Fruit fly (Drosophila melanogaster) whole organism, prepupa: ENCODE data around the gene CG12448.

Experiments used
- Blimp-1 ChIP-seq: fragments of 200-800 bp; sonication (Bioruptor generic); optimal IDR thresholded peaks from 3 replicates; lab custom pipeline; 2017; ENCODE audit warnings: missing biosample characterization, missing genetic modification characterization, mild to moderate bottlenecking, moderate library complexity, missing genetic modification reagents
- CG10669 ChIP-seq: fragments of 200-800 bp; sonication (Bioruptor generic); optimal IDR thresholded peaks from 3 replicates; lab custom pipeline; 2018; ENCODE audit warnings: missing biosample characterization, mild to moderate bottlenecking, missing genetic modification characterization, moderate library complexity
- CG11762 ChIP-seq: fragments of 200-800 bp; sonication (Bioruptor generic); optimal IDR thresholded peaks from 3 replicates; lab custom pipeline; 2016; ENCODE audit warnings: missing biosample characterization, missing genetic modification characterization; ENCODE audit not compliant: insufficient read depth
- CG11902 ChIP-seq: fragments of 200-800 bp; sonication (Bioruptor generic); optimal IDR thresholded peaks from 3 replicates; lab custom pipeline; 2016; ENCODE audit warnings: missing biosample characterization, missing genetic modification characterization
- CG1621 ChIP-seq: fragments of 200-800 bp; sonication (Bioruptor generic); optimal IDR thresholded peaks from 3 replicates; lab custom pipeline; 2018; ENCODE audit warnings: missing biosample characterization, mild to moderate bottlenecking, missing genetic modification characterization
- CG16779 ChIP-seq: fragments of 200-800 bp; sonication (Bioruptor generic); optimal IDR thresholded peaks from 3 replicates; lab custom pipeline; 2017; ENCODE audit warnings: missing biosample characterization, mild to moderate bottlenecking, missing genetic modification characterization
- CG3032 ChIP-seq: fragments of 200-800 bp; optimal IDR thresholded peaks from 2 replicates; lab custom pipeline; 2019; ENCODE audit warnings: missing biosample characterization, mild to moderate bottlenecking, missing genetic modification characterization, moderate library complexity
- CG34406 ChIP-seq: fragments of 200-800 bp; sonication (Bioruptor generic); optimal IDR thresholded peaks from 3 replicates; lab custom pipeline; 2016; ENCODE audit warnings: missing biosample characterization, missing genetic modification characterization
- CG3919 ChIP-seq: fragments of 200-800 bp; sonication (Bioruptor generic); optimal IDR thresholded peaks from 3 replicates; lab custom pipeline; 2016; ENCODE audit warnings: missing biosample characterization, missing genetic modification characterization
- CG4318 ChIP-seq: fragments of 200-800 bp; sonication (Bioruptor generic); optimal IDR thresholded peaks from 3 replicates; lab custom pipeline; 2017; ENCODE audit warnings: missing biosample characterization, mild to moderate bottlenecking, missing genetic modification characterization
- CG6276 ChIP-seq: fragments of 200-800 bp; sonication (Bioruptor generic); optimal IDR thresholded peaks from 2 replicates; lab custom pipeline; 2017; ENCODE audit warnings: missing biosample characterization, mild to moderate bottlenecking, missing genetic modification characterization
- CG6792 ChIP-seq: fragments of 200-800 bp; sonication (Bioruptor generic); optimal IDR thresholded peaks from 3 replicates; lab custom pipeline; 2016; ENCODE audit warnings: missing biosample characterization, missing genetic modification characterization
- CG6808 ChIP-seq: fragments of 200-800 bp; sonication (Bioruptor generic); optimal IDR thresholded peaks from 3 replicates; lab custom pipeline; 2017; ENCODE audit warnings: missing biosample characterization, missing genetic modification characterization, mild to moderate bottlenecking, moderate library complexity, missing genetic modification reagents
- CG6854 ChIP-seq: fragments of 200-800 bp; sonication (Bioruptor generic); optimal IDR thresholded peaks from 2 replicates; lab custom pipeline; 2017; ENCODE audit warnings: missing biosample characterization, mild to moderate bottlenecking, missing genetic modification characterization
- CG7368 ChIP-seq: fragments of 200-800 bp; sonication (Bioruptor generic); optimal IDR thresholded peaks from 3 replicates; lab custom pipeline; 2016; ENCODE audit warnings: missing biosample characterization, missing genetic modification characterization
- CG8119 ChIP-seq: fragments of 200-800 bp; sonication (Bioruptor generic); IDR thresholded peaks from 3 replicates; pipeline ENCODE4 v1.3.6; 2022; ENCODE audit warnings: missing biosample characterization, missing genetic modification characterization
- CG8319 ChIP-seq: fragments of 200-800 bp; sonication (Bioruptor generic); optimal IDR thresholded peaks from 3 replicates; lab custom pipeline; 2016; ENCODE audit warnings: missing biosample characterization, missing genetic modification characterization
- CG8632 ChIP-seq: fragments of 200-800 bp; sonication (Bioruptor generic); optimal IDR thresholded peaks from 3 replicates; lab custom pipeline; 2016; ENCODE audit warnings: missing biosample characterization, missing genetic modification characterization
- Eip75B ChIP-seq: fragments of 200-800 bp; sonication (Bioruptor generic); optimal IDR thresholded peaks from 3 replicates; lab custom pipeline; 2016; ENCODE audit warnings: missing biosample characterization, missing genetic modification characterization
- Eip78C ChIP-seq: fragments of 200-800 bp; sonication (Bioruptor generic); peaks from one replicate; lab custom pipeline; 2016; ENCODE audit warnings: missing biosample characterization, missing genetic modification characterization
- Eip93F ChIP-seq: fragments of 200-800 bp; sonication (Bioruptor generic); optimal IDR thresholded peaks from 2 replicates; lab custom pipeline; 2016; ENCODE audit warnings: missing biosample characterization, mild to moderate bottlenecking, missing genetic modification characterization
- Ets21C ChIP-seq: fragments of 200-800 bp; sonication (Bioruptor generic); optimal IDR thresholded peaks from 3 replicates; lab custom pipeline; 2016; ENCODE audit warnings: missing biosample characterization, missing genetic modification characterization
- Ets96B ChIP-seq: fragments of 200-800 bp; optimal IDR thresholded peaks from 2 replicates; lab custom pipeline; 2019; ENCODE audit warnings: missing biosample characterization, mild to moderate bottlenecking, missing genetic modification characterization, moderate library complexity
- Gug ChIP-seq: fragments of 200-800 bp; sonication (Bioruptor generic); IDR thresholded peaks from 2 replicates; pipeline ENCODE4 v1.3.6; 2022; ENCODE audit warnings: missing biosample characterization, missing genetic modification characterization
- Hr38 ChIP-seq: sonication (Bioruptor generic); optimal IDR thresholded peaks from 2 replicates; lab custom pipeline; 2016; ENCODE audit warnings: missing biosample characterization, missing genetic modification characterization
- Hr39 ChIP-seq: fragments of 200-800 bp; sonication (Bioruptor generic); optimal IDR thresholded peaks from 2 replicates; lab custom pipeline; 2016; ENCODE audit warnings: missing biosample characterization, missing genetic modification characterization
- Hr4 ChIP-seq: fragments of 200-800 bp; sonication (Bioruptor generic); optimal IDR thresholded peaks from 3 replicates; lab custom pipeline; 2016; ENCODE audit warnings: missing biosample characterization, missing genetic modification characterization
- Lpt ChIP-seq: fragments of 200-800 bp; sonication (Bioruptor generic); optimal IDR thresholded peaks from 3 replicates; lab custom pipeline; 2016; ENCODE audit warnings: missing biosample characterization, missing genetic modification characterization
- Met ChIP-seq: fragments of 200-800 bp; sonication (Bioruptor generic); optimal IDR thresholded peaks from 3 replicates; lab custom pipeline; 2016; ENCODE audit warnings: missing biosample characterization, missing genetic modification characterization
- OdsH ChIP-seq: fragments of 200-800 bp; sonication (Bioruptor generic); optimal IDR thresholded peaks from 3 replicates; lab custom pipeline; 2016; ENCODE audit warnings: missing biosample characterization, missing genetic modification characterization
- Smox ChIP-seq: fragments of 200-800 bp; sonication (Bioruptor generic); optimal IDR thresholded peaks from 3 replicates; lab custom pipeline; 2016; ENCODE audit warnings: missing biosample characterization, missing genetic modification characterization
- Sox14 ChIP-seq: fragments of 200-800 bp; sonication (Bioruptor generic); optimal IDR thresholded peaks from 3 replicates; lab custom pipeline; 2016; ENCODE audit warnings: missing biosample characterization, missing genetic modification characterization
- achi ChIP-seq: fragments of 200-800 bp; sonication (Bioruptor generic); optimal IDR thresholded peaks from 3 replicates; lab custom pipeline; 2016; ENCODE audit warnings: missing biosample characterization, missing genetic modification characterization
- cyc ChIP-seq: fragments of 200-800 bp; sonication (Bioruptor generic); optimal IDR thresholded peaks from 3 replicates; lab custom pipeline; 2016; ENCODE audit warnings: missing biosample characterization, missing genetic modification characterization
- dsx ChIP-seq: fragments of 200-800 bp; optimal IDR thresholded peaks from 3 replicates; lab custom pipeline; 2019; ENCODE audit warnings: missing biosample characterization, mild to moderate bottlenecking, missing genetic modification characterization, moderate library complexity; ENCODE audit not compliant: poor library complexity, severe bottlenecking
- esn ChIP-seq: fragments of 200-800 bp; sonication (Bioruptor generic); optimal IDR thresholded peaks from 2 replicates; lab custom pipeline; 2016; ENCODE audit warnings: missing biosample characterization, mild to moderate bottlenecking, missing genetic modification characterization, moderate library complexity
- fd59A ChIP-seq: fragments of 200-800 bp; sonication (Bioruptor generic); optimal IDR thresholded peaks from 2 replicates; lab custom pipeline; 2017; ENCODE audit warnings: missing biosample characterization, mild to moderate bottlenecking, missing genetic modification characterization, missing genetic modification reagents
- fkh ChIP-seq: fragments of 200-800 bp; sonication (Bioruptor generic); optimal IDR thresholded peaks from 3 replicates; lab custom pipeline; 2017; ENCODE audit warnings: missing biosample characterization, mild to moderate bottlenecking, missing genetic modification characterization, moderate library complexity
- lz ChIP-seq: fragments of 200-800 bp; sonication (Bioruptor generic); optimal IDR thresholded peaks from 3 replicates; lab custom pipeline; 2016; ENCODE audit warnings: missing biosample characterization, missing genetic modification characterization
- net ChIP-seq: fragments of 200-800 bp; sonication (Bioruptor generic); optimal IDR thresholded peaks from 3 replicates; lab custom pipeline; 2016; ENCODE audit warnings: missing biosample characterization, missing genetic modification characterization
- pdm3 ChIP-seq: fragments of 200-800 bp; sonication (Bioruptor generic); optimal IDR thresholded peaks from 3 replicates; lab custom pipeline; 2016; ENCODE audit warnings: missing biosample characterization, missing genetic modification characterization
- spab ChIP-seq: fragments of 200-800 bp; sonication (Bioruptor generic); optimal IDR thresholded peaks from 2 replicates; lab custom pipeline; 2017; ENCODE audit warnings: missing biosample characterization, mild to moderate bottlenecking, missing genetic modification characterization, missing genetic modification reagents
- svp ChIP-seq: fragments of 200-800 bp; sonication (Bioruptor generic); peaks from one replicate; lab custom pipeline; 2016; ENCODE audit warnings: missing biosample characterization, missing genetic modification characterization
- topi ChIP-seq: fragments of 200-800 bp; sonication (Bioruptor generic); optimal IDR thresholded peaks from 3 replicates; lab custom pipeline; 2016; ENCODE audit warnings: missing biosample characterization, missing genetic modification characterization
- vri ChIP-seq: fragments of 200-800 bp; sonication (Bioruptor generic); optimal IDR thresholded peaks from 3 replicates; lab custom pipeline; 2016; ENCODE audit warnings: missing biosample characterization, mild to moderate bottlenecking, missing genetic modification characterization

CG12448 gene

dm6 chr2L:15910937-15911590, 30.2 kb upstream of the CG12448 start (continued):
- TF ChIP-seq topi (GFP tag; lab: Kevin White, UChicago) (peak; percentile 98), CG6276 (GFP tag; lab: Kevin White, UChicago) (peak; percentile 83), CG1621 (tag; lab: Kevin White, UChicago) (peak; percentile 97), CG7368 (GFP tag; lab: Kevin White, UChicago) (peak; percentile 95), CG16779 (tag; lab: Kevin White, UChicago) (peak; percentile 90), Ets96B (tag; lab: Kevin White, UChicago) (peak; percentile 96), CG10669 (GFP tag; lab: Kevin White, UChicago) (peak; percentile 95), CG8319 (GFP tag; lab: Kevin White, UChicago) (peak; percentile 97), CG6808 (GFP tag; lab: Kevin White, UChicago) (peak; percentile 91), CG3032 (tag; lab: Kevin White, UChicago) (peak; percentile 92), fd59A (peak; percentile 97), vri (GFP tag; lab: Kevin White, UChicago) (peak; percentile 86), CG3919 (GFP tag; lab: Kevin White, UChicago) (peak; percentile 95), Hr38 (GFP tag; lab: Kevin White, UChicago) (peak; percentile 22), CG6854 (GFP tag; lab: Kevin White, UChicago) (peak; percentile 73), CG8632 (GFP tag; lab: Kevin White, UChicago) (peak; percentile 96), Smox (peak; percentile 97), CG34406 (peak; percentile 97), Met (peak; percentile 97), Eip75B (GFP tag; lab: Kevin White, UChicago) (peak; percentile 97), fkh (GFP tag; lab: Kevin White, UChicago) (peak; percentile 70), dsx (GFP tag; lab: Kevin White, UChicago) (peak; percentile 91), lz (GFP tag; lab: Kevin White, UChicago) (peak; percentile 99), CG4318 (peak; percentile 89), CG11902 (GFP tag; lab: Kevin White, UChicago) (peak; percentile 95), Ets21C (GFP tag; lab: Kevin White, UChicago) (peak; percentile 97), Lpt (GFP tag; lab: Kevin White, UChicago) (peak; percentile 92), CG11762 (GFP tag; lab: Kevin White, UChicago) (peak; percentile 94)

- TF ChIP-seq Sox14 (GFP tag; lab: Kevin White, UChicago) (no peak), lz (GFP tag; lab: Kevin White, UChicago) (no peak), vri (GFP tag; lab: Kevin White, UChicago) (peak; percentile 50), Eip78C (GFP tag; lab: Kevin White, UChicago) (no peak), fd59A (no peak), cyc (no peak), achi (GFP tag; lab: Kevin White, UChicago) (no peak), esn (GFP tag; lab: Kevin White, UChicago) (no peak), Gug (GFP tag; lab: Robert Waterston, UW) (no peak), Ets96B (tag; lab: Kevin White, UChicago) (no peak), CG8319 (GFP tag; lab: Kevin White, UChicago) (no peak), Lpt (GFP tag; lab: Kevin White, UChicago) (no peak), CG6792 (GFP tag; lab: Kevin White, UChicago) (no peak), Blimp-1 (GFP tag; lab: Kevin White, UChicago) (peak; percentile 98), net (GFP tag; lab: Kevin White, UChicago) (no peak), fkh (GFP tag; lab: Kevin White, UChicago) (no peak), OdsH (GFP tag; lab: Kevin White, UChicago) (no peak), CG11762 (GFP tag; lab: Kevin White, UChicago) (no peak), svp (GFP tag; lab: Kevin White, UChicago) (peak; percentile 100), spab (GFP tag; lab: Kevin White, UChicago) (no peak), Met (peak; percentile 80), CG6854 (GFP tag; lab: Kevin White, UChicago) (no peak), CG10669 (GFP tag; lab: Kevin White, UChicago) (no peak), CG34406 (no peak), Hr4 (GFP tag; lab: Kevin White, UChicago) (no peak), CG16779 (tag; lab: Kevin White, UChicago) (no peak), CG4318 (no peak), dsx (GFP tag; lab: Kevin White, UChicago) (no peak), pdm3 (GFP tag; lab: Kevin White, UChicago) (no peak), CG8119 (GFP tag; lab: Robert Waterston, UW) (no peak), Hr39 (GFP tag; lab: Kevin White, UChicago) (no peak), CG3032 (tag; lab: Kevin White, UChicago) (no peak), CG1621 (tag; lab: Kevin White, UChicago) (no peak), Eip93F (GFP tag; lab: Kevin White, UChicago) (peak; percentile 84), topi (GFP tag; lab: Kevin White, UChicago) (no peak), CG11902 (GFP tag; lab: Kevin White, UChicago) (no peak)
Measured at dm6 chr2L:15911591-15912007, 29.6 kb upstream of the CG12448 start.
